Worm (Caenorhabditis elegans) whole organism, L4 larva: ENCODE measurements around the gene F39D8.3.

Source experiments
- D1046.2 ChIP-seq: fragments of 200-800 bp; sonication (Bioruptor generic); IDR thresholded peaks from 2 replicates; pipeline ENCODE4 v1.3.6; 2022; ENCODE audit warnings: missing genetic modification characterization, missing compliant biosample characterization
- F10B5.3 ChIP-seq: sonication (generic microtip); optimal IDR thresholded peaks from 2 replicates; lab custom pipeline; 2016; ENCODE audit warnings: mild to moderate bottlenecking, missing genetic modification characterization, missing compliant biosample characterization
- F37D6.2 ChIP-seq: sonication (generic microtip); optimal IDR thresholded peaks from 2 replicates; lab custom pipeline; 2016; ENCODE audit warnings: mild to moderate bottlenecking, missing genetic modification characterization, missing compliant biosample characterization
- F49E8.2 ChIP-seq: sonication (generic microtip); optimal IDR thresholded peaks from 2 replicates; lab custom pipeline; 2016; ENCODE audit warnings: missing compliant biosample characterization, mild to moderate bottlenecking, missing genetic modification characterization, borderline replicate concordance
- R02D3.7 ChIP-seq: fragments of 150-350 bp; sonication (generic microtip); optimal IDR thresholded peaks from 3 replicates; lab custom pipeline; 2014; ENCODE audit warnings: missing biosample characterization, missing genetic modification characterization
- Y105C5A.15 ChIP-seq: fragments of 200-800 bp; sonication (Bioruptor generic); IDR thresholded peaks from 2 replicates; pipeline ENCODE4 v1.3.6; 2022; ENCODE audit warnings: missing genetic modification characterization, missing compliant biosample characterization
- Y5F2A.4 ChIP-seq: fragments of 200-800 bp; sonication (Bioruptor generic); optimal IDR thresholded peaks from 2 replicates; lab custom pipeline; 2018; ENCODE audit warnings: mild to moderate bottlenecking, missing genetic modification characterization, missing compliant biosample characterization
- ZK337.2 ChIP-seq: fragments of 200-800 bp; sonication (Bioruptor generic); IDR thresholded peaks from 2 replicates; pipeline ENCODE4 v1.3.6; 2022; ENCODE audit warnings: missing genetic modification reagents, missing genetic modification characterization, missing compliant biosample characterization
- aha-1 ChIP-seq: fragments of 150-350 bp; peaks from one replicate; lab custom pipeline; 2014; ENCODE audit warnings: missing biosample characterization, missing genetic modification characterization
- attf-4 ChIP-seq: sonication (generic microtip); optimal IDR thresholded peaks from 3 replicates; lab custom pipeline; 2017; ENCODE audit warnings: missing biosample characterization, missing genetic modification characterization
- ceh-20 ChIP-seq: fragments of 200-800 bp; sonication (Bioruptor generic); IDR thresholded peaks from 2 replicates; pipeline ENCODE4 v1.3.6; 2022; ENCODE audit warnings: missing genetic modification reagents, missing genetic modification characterization, missing compliant biosample characterization
- ceh-28 ChIP-seq: fragments of 150-350 bp; optimal IDR thresholded peaks from 2 replicates; lab custom pipeline; 2014; ENCODE audit warnings: missing biosample characterization, missing genetic modification reagents, missing genetic modification characterization
- ceh-62 ChIP-seq: sonication (generic microtip); optimal IDR thresholded peaks from 2 replicates; lab custom pipeline; 2017; ENCODE audit warnings: missing biosample characterization, missing genetic modification characterization
- ceh-82 ChIP-seq: sonication (generic microtip); optimal IDR thresholded peaks from 2 replicates; lab custom pipeline; 2017; ENCODE audit warnings: missing biosample characterization, missing genetic modification characterization
- ces-1 ChIP-seq: fragments of 150-350 bp; sonication (generic microtip); optimal IDR thresholded peaks from 4 replicates; lab custom pipeline; 2014; ENCODE audit warnings: missing biosample characterization, missing genetic modification reagents, missing genetic modification characterization
- cey-2 ChIP-seq: sonication (generic microtip); optimal IDR thresholded peaks from 3 replicates; lab custom pipeline; 2017; ENCODE audit warnings: missing genetic modification characterization, mild to moderate bottlenecking, missing compliant biosample characterization, antibody characterized with exemption, borderline replicate concordance; ENCODE audit not compliant: insufficient read depth
- daf-12 ChIP-seq: fragments of 150-350 bp; optimal IDR thresholded peaks from 2 replicates; lab custom pipeline; 2014; ENCODE audit warnings: missing biosample characterization, missing genetic modification reagents, missing genetic modification characterization
- daf-16 ChIP-seq, 3 experiments: sonication (generic microtip); optimal IDR thresholded peaks; 2 replicates each; lab custom pipeline; 2016 to 2017; ENCODE audit warnings: missing genetic modification characterization in 3 of 3, missing genetic modification reagents in 3 of 3, mild to moderate bottlenecking in 2 of 3, missing compliant biosample characterization in 2 of 3, missing biosample characterization in 1 of 3, moderate library complexity in 1 of 3
- daf-8 ChIP-seq: fragments of 200-800 bp; sonication (Bioruptor generic); IDR thresholded peaks from 2 replicates; pipeline ENCODE4 v1.3.6; 2022; ENCODE audit warnings: missing genetic modification characterization, missing compliant biosample characterization
- dmd-8 ChIP-seq: fragments of 200-800 bp; sonication (Bioruptor generic); IDR thresholded peaks from 2 replicates; pipeline ENCODE4 v1.3.6; 2022; ENCODE audit warnings: missing genetic modification characterization, missing compliant biosample characterization
- dve-1 ChIP-seq: sonication (generic microtip); optimal IDR thresholded peaks from 2 replicates; lab custom pipeline; 2017; ENCODE audit warnings: antibody characterized with exemption, mild to moderate bottlenecking, missing genetic modification characterization, missing compliant biosample characterization; ENCODE audit not compliant: insufficient read depth
- egl-27 ChIP-seq: sonication (generic microtip); optimal IDR thresholded peaks from 3 replicates; lab custom pipeline; 2017; ENCODE audit warnings: missing biosample characterization, missing genetic modification reagents, missing genetic modification characterization
- egl-43 ChIP-seq: fragments of 200-800 bp; sonication (Bioruptor generic); IDR thresholded peaks from 2 replicates; pipeline ENCODE4 v1.3.6; 2022; ENCODE audit warnings: missing genetic modification reagents, missing genetic modification characterization, missing compliant biosample characterization
- hif-1 ChIP-seq, 2 experiments: sonication (generic microtip); optimal IDR thresholded peaks; 2 replicates each; lab custom pipeline; 2016 to 2017; ENCODE audit warnings: missing compliant biosample characterization in 2 of 2, missing genetic modification characterization in 2 of 2, missing genetic modification reagents in 2 of 2, missing genotype in 2 of 2, mild to moderate bottlenecking in 1 of 2
- hlh-11 ChIP-seq: fragments of 200-800 bp; sonication (Bioruptor generic); optimal IDR thresholded peaks from 2 replicates; lab custom pipeline; 2018; ENCODE audit warnings: mild to moderate bottlenecking, missing genetic modification characterization, missing compliant biosample characterization
- hlh-30 ChIP-seq: sonication (generic microtip); optimal IDR thresholded peaks from 2 replicates; lab custom pipeline; 2017; ENCODE audit warnings: antibody characterized with exemption, mild to moderate bottlenecking, missing genetic modification characterization, missing compliant biosample characterization; ENCODE audit not compliant: insufficient read depth
- lin-13 ChIP-seq: fragments of 150-350 bp; optimal IDR thresholded peaks from 2 replicates; lab custom pipeline; 2014; ENCODE audit warnings: missing biosample characterization, missing genetic modification reagents, missing genetic modification characterization
- lin-29 ChIP-seq: fragments of 200-800 bp; sonication (Bioruptor generic); IDR thresholded peaks from 2 replicates; pipeline ENCODE4 v1.3.6; 2022; ENCODE audit warnings: missing genetic modification reagents, missing genetic modification characterization, missing compliant biosample characterization
- lin-39 ChIP-seq: fragments of 150-350 bp; optimal IDR thresholded peaks from 2 replicates; lab custom pipeline; 2014; ENCODE audit warnings: missing biosample characterization, missing genetic modification reagents, missing genetic modification characterization
- lir-3 ChIP-seq: sonication (generic microtip); optimal IDR thresholded peaks from 2 replicates; lab custom pipeline; 2016; ENCODE audit warnings: mild to moderate bottlenecking, missing genetic modification characterization, missing compliant biosample characterization
- lsy-2 ChIP-seq, 2 experiments: fragments of 150-350 bp in 1 of 2; sonication (generic microtip) in 1 of 2; optimal IDR thresholded peaks; 2 replicates each; lab custom pipeline; 2014 to 2017; ENCODE audit warnings: missing biosample characterization in 2 of 2, missing genetic modification characterization in 2 of 2
- mep-1 ChIP-seq: fragments of 150-350 bp; sonication (generic microtip); optimal IDR thresholded peaks from 3 replicates; lab custom pipeline; 2014; ENCODE audit warnings: missing biosample characterization, missing genetic modification characterization
- mes-2 ChIP-seq: sonication (generic microtip); optimal IDR thresholded peaks from 2 replicates; lab custom pipeline; 2016; ENCODE audit warnings: missing genotype, mild to moderate bottlenecking, missing genetic modification characterization, missing compliant biosample characterization; ENCODE audit not compliant: poor library complexity, severe bottlenecking
- nhr-237 ChIP-seq: sonication (generic microtip); optimal IDR thresholded peaks from 2 replicates; lab custom pipeline; 2017; ENCODE audit warnings: missing biosample characterization, missing genetic modification characterization
- nhr-25 ChIP-seq: sonication (generic microtip); optimal IDR thresholded peaks from 2 replicates; lab custom pipeline; 2017; ENCODE audit warnings: missing genetic modification characterization, mild to moderate bottlenecking, missing compliant biosample characterization, antibody characterized with exemption, moderate library complexity, borderline replicate concordance; ENCODE audit not compliant: insufficient read depth
- nhr-28 ChIP-seq: fragments of 150-350 bp; optimal IDR thresholded peaks from 2 replicates; lab custom pipeline; 2014; ENCODE audit warnings: missing biosample characterization, missing genetic modification characterization
- nhr-6 ChIP-seq: fragments of 150-350 bp; optimal IDR thresholded peaks from 2 replicates; lab custom pipeline; 2014; ENCODE audit warnings: missing biosample characterization, missing genetic modification characterization
- php-3 ChIP-seq: fragments of 200-800 bp; sonication (Bioruptor generic); IDR thresholded peaks from 2 replicates; pipeline ENCODE4 v1.3.6; 2022; ENCODE audit warnings: missing genetic modification reagents, missing genetic modification characterization, missing compliant biosample characterization
- snpc-1.2 ChIP-seq: fragments of 200-800 bp; sonication (Bioruptor generic); IDR thresholded peaks from 2 replicates; pipeline ENCODE4 v1.3.6; 2022; ENCODE audit warnings: missing genetic modification reagents, missing genetic modification characterization, missing compliant biosample characterization
- snpc-4 ChIP-seq: fragments of 150-350 bp; optimal IDR thresholded peaks from 2 replicates; lab custom pipeline; 2014; ENCODE audit warnings: missing biosample characterization, missing genetic modification characterization
- spr-1 ChIP-seq: sonication (generic microtip); optimal IDR thresholded peaks from 2 replicates; lab custom pipeline; 2016; ENCODE audit warnings: mild to moderate bottlenecking, missing genetic modification characterization, missing compliant biosample characterization
- spr-3 ChIP-seq: fragments of 200-800 bp; sonication (Bioruptor generic); optimal IDR thresholded peaks from 2 replicates; lab custom pipeline; 2018; ENCODE audit warnings: mild to moderate bottlenecking, missing genetic modification characterization, missing compliant biosample characterization
- tag-97 ChIP-seq: fragments of 200-800 bp; sonication (Bioruptor generic); IDR thresholded peaks from 2 replicates; pipeline ENCODE4 v1.3.6; 2022; ENCODE audit warnings: missing genetic modification characterization, missing compliant biosample characterization
- tra-1 ChIP-seq: fragments of 200-800 bp; sonication (Bioruptor generic); IDR thresholded peaks from 2 replicates; pipeline ENCODE4 v1.3.6; 2022; ENCODE audit warnings: missing genetic modification reagents, missing genetic modification characterization, missing compliant biosample characterization
- unc-130 ChIP-seq: sonication (generic microtip); optimal IDR thresholded peaks from 2 replicates; lab custom pipeline; 2016; ENCODE audit warnings: missing genetic modification reagents, missing genetic modification characterization, missing compliant biosample characterization
- vab-7 ChIP-seq: fragments of 200-800 bp; sonication (Bioruptor generic); IDR thresholded peaks from 2 replicates; pipeline ENCODE4 v1.3.6; 2022; ENCODE audit warnings: missing genetic modification reagents, missing genetic modification characterization, missing compliant biosample characterization
- zfp-2 ChIP-seq: sonication (generic microtip); optimal IDR thresholded peaks from 2 replicates; lab custom pipeline; 2016; ENCODE audit warnings: mild to moderate bottlenecking, missing genetic modification characterization, missing compliant biosample characterization
- zip-11 ChIP-seq: fragments of 200-800 bp; sonication (Bioruptor generic); IDR thresholded peaks from 2 replicates; pipeline ENCODE4 v1.3.6; 2022; ENCODE audit warnings: missing genetic modification characterization, missing compliant biosample characterization
- zip-2 ChIP-seq: fragments of 150-350 bp; optimal IDR thresholded peaks from 2 replicates; lab custom pipeline; 2014; ENCODE audit warnings: missing biosample characterization, missing genetic modification characterization
- ztf-7 ChIP-seq: fragments of 150-350 bp; optimal IDR thresholded peaks from 2 replicates; lab custom pipeline; 2014; ENCODE audit warnings: missing biosample characterization, missing genetic modification characterization

F39D8.3 gene

ce11 chrX:15373415-15374048 is 47.2 kb upstream of the F39D8.3 start (continued):
- TF ChIP-seq ztf-7 (tag; lab: Kevin White, UChicago) (no peak), tra-1 (no peak), Y105C5A.15 (no peak), hlh-11 (tag; lab: Kevin White, UChicago) (peak; percentile 65), ces-1 (GFP tag; lab: Kevin White, UChicago) (no peak), aha-1 (peak; percentile 96), daf-16 (GFP tag; optimal IDR thresholded peaks at IDR 0.05; lab: Kevin White, UChicago) (no peak), daf-16 (tag; optimal IDR thresholded peaks at IDR 0.05; lab: Kevin White, UChicago) (peak; percentile 75), lsy-2 (tag; optimal IDR thresholded peaks at IDR 0.05; lab: Kevin White, UChicago) (no peak), ZK337.2 (GFP tag; lab: Robert Waterston, UW) (no peak), spr-3 (GFP tag; lab: Kevin White, UChicago) (no peak), tag-97 (GFP tag; lab: Robert Waterston, UW) (no peak), ceh-62 (tag; lab: Kevin White, UChicago) (no peak), zip-2 (tag; lab: Kevin White, UChicago) (no peak), egl-27 (tag; lab: Kevin White, UChicago) (no peak), snpc-4 (tag; lab: Kevin White, UChicago) (no peak), nhr-28 (tag; lab: Kevin White, UChicago) (peak; percentile 71), nhr-237 (tag; lab: Kevin White, UChicago) (no peak), zip-11 (GFP tag; lab: Robert Waterston, UW) (no peak), F37D6.2 (tag; lab: Kevin White, UChicago) (peak; percentile 28), R02D3.7 (tag; lab: Kevin White, UChicago) (no peak), F49E8.2 (no peak), F10B5.3 (tag; lab: Kevin White, UChicago) (no peak), D1046.2 (GFP tag; lab: Robert Waterston, UW) (no peak), hlh-30 (tag; lab: Kevin White, UChicago) (peak; percentile 26), ceh-82 (tag; lab: Kevin White, UChicago) (no peak), daf-8 (GFP tag; lab: Robert Waterston, UW) (no peak), lir-3 (tag; lab: Kevin White, UChicago) (no peak), nhr-25 (tag; lab: Kevin White, UChicago) (no peak), dve-1 (tag; lab: Kevin White, UChicago) (peak; percentile 63), mes-2 (tag; lab: Kevin White, UChicago) (peak; percentile 35), vab-7 (GFP tag; lab: Robert Waterston, UW) (no peak), ceh-20 (GFP tag; lab: Robert Waterston, UW) (0 out of 2 replicates have a peak, but pooled peaks have one; percentile 47), dmd-8 (GFP tag; lab: Robert Waterston, UW) (no peak), zfp-2 (no peak), daf-12 (tag; lab: Kevin White, UChicago) (no peak), lin-39 (tag; lab: Kevin White, UChicago) (no peak), Y5F2A.4 (no peak), nhr-6 (tag; lab: Kevin White, UChicago) (peak; percentile 38), attf-4 (no peak), lin-13 (no peak), lin-29 (GFP tag; lab: Robert Waterston, UW) (no peak), ceh-28 (no peak), php-3 (GFP tag; lab: Robert Waterston, UW) (no peak), mep-1 (tag; lab: Kevin White, UChicago) (peak; percentile 16), cey-2 (peak; percentile 49), unc-130 (no peak), egl-43 (GFP tag; lab: Robert Waterston, UW) (peak; percentile 67), hif-1 (tag; optimal IDR thresholded peaks at IDR 0.05; lab: Kevin White, UChicago) (no peak), snpc-1.2 (no peak), spr-1 (tag; lab: Kevin White, UChicago) (no peak)
